Fruit fly (Drosophila melanogaster): ENCODE results near the gene CG10163.

dm6 chr3L:6269003-6269402 is 10.4 kb upstream of the CG10163 start:
- no peak for TF ChIP-seq Ets98B (GFP tag; IDR thresholded peaks at IDR 0.05)
- TF ChIP-seq EcR (GFP tag; optimal IDR thresholded peaks at IDR 0.05) = no peak
- TF ChIP-seq CG17806 (tag; optimal IDR thresholded peaks at IDR 0.05) = peak; percentile 48
- peak; percentile 32 for TF ChIP-seq CG15710 (tag; optimal IDR thresholded peaks at IDR 0.05)

Measured in whole organism, pupa.